Worm (Caenorhabditis elegans) whole organism, mixed stage, embryonic: Measurements from ENCODE around the gene lys-1.

Experiments used
- M03D4.4 ChIP-seq: sonication (generic microtip); optimal IDR thresholded peaks from 2 replicates; lab custom pipeline; 2017; ENCODE audit warnings: mild to moderate bottlenecking, missing genetic modification characterization, missing compliant biosample characterization
- bed-3 ChIP-seq: fragments of 200-800 bp; sonication (Bioruptor generic); optimal IDR thresholded peaks from 3 replicates; lab custom pipeline; 2018; ENCODE audit warnings: mild to moderate bottlenecking, missing genetic modification characterization, moderate library complexity, missing compliant biosample characterization
- blmp-1 ChIP-seq: fragments of 150-350 bp; optimal IDR thresholded peaks from 2 replicates; lab custom pipeline; 2014; ENCODE audit warnings: missing biosample characterization, missing genetic modification characterization
- ceh-39 ChIP-seq: fragments of 150-350 bp; optimal IDR thresholded peaks from 2 replicates; lab custom pipeline; 2014; ENCODE audit warnings: missing biosample characterization, missing genetic modification characterization
- ceh-43 ChIP-seq: fragments of 200-800 bp; sonication (Bioruptor generic); optimal IDR thresholded peaks from 2 replicates; lab custom pipeline; 2018; ENCODE audit warnings: mild to moderate bottlenecking, missing genetic modification characterization, moderate library complexity, missing compliant biosample characterization
- ceh-83 ChIP-seq: fragments of 200-800 bp; sonication (Bioruptor generic); optimal IDR thresholded peaks from 2 replicates; lab custom pipeline; 2018; ENCODE audit warnings: mild to moderate bottlenecking, missing genetic modification characterization, missing compliant biosample characterization
- ces-1 ChIP-seq: fragments of 150-350 bp; optimal IDR thresholded peaks from 2 replicates; lab custom pipeline; 2014; ENCODE audit warnings: missing biosample characterization, missing genetic modification reagents, missing genetic modification characterization
- drap-1 ChIP-seq: fragments of 200-800 bp; sonication (Bioruptor generic); optimal IDR thresholded peaks from 3 replicates; lab custom pipeline; 2018; ENCODE audit warnings: mild to moderate bottlenecking, missing genetic modification characterization, missing compliant biosample characterization
- elt-1 ChIP-seq: sonication (generic microtip); optimal IDR thresholded peaks from 2 replicates; lab custom pipeline; 2017; ENCODE audit warnings: missing genetic modification characterization, mild to moderate bottlenecking, missing compliant biosample characterization, antibody characterized with exemption, moderate library complexity, borderline replicate concordance; ENCODE audit not compliant: insufficient read depth
- elt-3 ChIP-seq: fragments of 150-350 bp; optimal IDR thresholded peaks from 2 replicates; lab custom pipeline; 2014; ENCODE audit warnings: missing biosample characterization, missing genetic modification characterization
- flh-1 ChIP-seq: fragments of 200-800 bp; sonication (Bioruptor generic); optimal IDR thresholded peaks from 2 replicates; lab custom pipeline; 2018; ENCODE audit warnings: mild to moderate bottlenecking, missing genetic modification characterization, moderate library complexity, missing compliant biosample characterization
- ham-2 ChIP-seq: fragments of 200-800 bp; sonication (Bioruptor generic); optimal IDR thresholded peaks from 2 replicates; lab custom pipeline; 2018; ENCODE audit warnings: mild to moderate bottlenecking, missing genetic modification characterization, missing compliant biosample characterization
- hlh-1 ChIP-seq: fragments of 150-350 bp; optimal IDR thresholded peaks from 2 replicates; lab custom pipeline; 2014; ENCODE audit warnings: missing biosample characterization, missing genetic modification reagents, missing genetic modification characterization
- lin-13 ChIP-seq: fragments of 150-350 bp; optimal IDR thresholded peaks from 2 replicates; lab custom pipeline; 2014; ENCODE audit warnings: missing biosample characterization, missing genetic modification characterization
- lin-32 ChIP-seq: fragments of 200-800 bp; sonication (Bioruptor generic); optimal IDR thresholded peaks from 2 replicates; lab custom pipeline; 2018; ENCODE audit warnings: mild to moderate bottlenecking, missing genetic modification characterization, missing compliant biosample characterization
- mab-5 ChIP-seq: fragments of 150-350 bp; optimal IDR thresholded peaks from 2 replicates; lab custom pipeline; 2014; ENCODE audit warnings: missing biosample characterization, missing genetic modification characterization
- mep-1 ChIP-seq: fragments of 150-350 bp; optimal IDR thresholded peaks from 2 replicates; lab custom pipeline; 2017; ENCODE audit warnings: missing biosample characterization, missing genetic modification reagents, missing genetic modification characterization, inconsistent platforms
- mls-2 ChIP-seq: sonication (generic microtip); optimal IDR thresholded peaks from 2 replicates; lab custom pipeline; 2016; ENCODE audit warnings: mild to moderate bottlenecking, missing genetic modification characterization, moderate library complexity, missing compliant biosample characterization
- nhr-12 ChIP-seq: fragments of 150-350 bp; optimal IDR thresholded peaks from 2 replicates; lab custom pipeline; 2014; ENCODE audit warnings: missing biosample characterization, missing genetic modification characterization
- nhr-2 ChIP-seq: fragments of 150-350 bp; optimal IDR thresholded peaks from 2 replicates; lab custom pipeline; 2014; ENCODE audit warnings: missing biosample characterization, missing genetic modification characterization
- nhr-237 ChIP-seq: fragments of 150-350 bp; optimal IDR thresholded peaks from 2 replicates; lab custom pipeline; 2014; ENCODE audit warnings: missing biosample characterization, missing genetic modification characterization
- nhr-28 ChIP-seq: fragments of 150-350 bp; optimal IDR thresholded peaks from 2 replicates; lab custom pipeline; 2014; ENCODE audit warnings: missing biosample characterization, missing genetic modification characterization
- nhr-76 ChIP-seq: sonication (generic microtip); optimal IDR thresholded peaks from 2 replicates; lab custom pipeline; 2017; ENCODE audit warnings: missing biosample characterization, missing genetic modification characterization
- pha-4 ChIP-seq: fragments of 150-350 bp; optimal IDR thresholded peaks from 2 replicates; lab custom pipeline; 2018; ENCODE audit warnings: missing biosample characterization, missing genetic modification reagents, missing genetic modification characterization
- snpc-4 ChIP-seq: fragments of 150-350 bp; optimal IDR thresholded peaks from 2 replicates; lab custom pipeline; 2014; ENCODE audit warnings: missing biosample characterization, missing genetic modification characterization
- sptf-1 ChIP-seq: sonication (generic microtip); optimal IDR thresholded peaks from 2 replicates; lab custom pipeline; 2017; ENCODE audit warnings: mild to moderate bottlenecking, missing genetic modification characterization, moderate library complexity, missing compliant biosample characterization
- tbx-8 ChIP-seq: fragments of 200-800 bp; sonication (Bioruptor generic); optimal IDR thresholded peaks from 2 replicates; lab custom pipeline; 2018; ENCODE audit warnings: mild to moderate bottlenecking, missing genetic modification characterization, moderate library complexity, missing compliant biosample characterization
- unc-120 ChIP-seq: sonication (generic microtip); optimal IDR thresholded peaks from 2 replicates; lab custom pipeline; 2017; ENCODE audit warnings: missing genetic modification characterization, missing compliant biosample characterization; ENCODE audit not compliant: poor library complexity, severe bottlenecking
- unc-39 ChIP-seq: fragments of 150-350 bp; optimal IDR thresholded peaks from 2 replicates; lab custom pipeline; 2014; ENCODE audit warnings: missing biosample characterization, missing genetic modification characterization
- unc-62 ChIP-seq: fragments of 150-350 bp; optimal IDR thresholded peaks from 2 replicates; lab custom pipeline; 2014; ENCODE audit warnings: missing biosample characterization, missing genetic modification reagents, missing genetic modification characterization
- zip-8 ChIP-seq: fragments of 150-350 bp; optimal IDR thresholded peaks from 2 replicates; lab custom pipeline; 2014; ENCODE audit warnings: missing biosample characterization, missing genetic modification characterization
- ztf-11 ChIP-seq: fragments of 150-350 bp; optimal IDR thresholded peaks from 2 replicates; lab custom pipeline; 2014; ENCODE audit warnings: missing biosample characterization, missing genetic modification characterization

lys-1 gene

DNA sequence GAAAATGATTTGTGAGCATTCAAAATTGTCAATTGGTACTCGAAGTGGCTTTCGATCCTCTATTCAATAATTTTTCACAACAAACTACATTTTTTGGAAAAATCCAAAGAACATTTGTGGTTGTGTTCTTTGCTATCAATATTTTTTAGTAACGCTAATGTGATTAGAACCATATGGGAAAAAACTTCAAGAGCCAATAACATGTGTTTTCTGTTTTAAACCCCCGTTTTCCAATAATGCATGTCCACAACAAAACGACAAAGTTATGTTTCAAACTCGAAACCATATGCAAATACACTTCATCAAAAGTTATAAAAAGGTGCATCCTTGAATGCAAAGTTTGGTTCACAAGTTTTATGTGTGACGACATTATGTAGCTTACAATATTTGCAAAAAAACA lies 8.1 kb downstream of the lys-1 start:
- TF ChIP-seq elt-1 (no peak), nhr-28 (tag; lab: Kevin White, UChicago) (no peak), zip-8 (no peak), nhr-237 (no peak), ceh-39 (tag; lab: Kevin White, UChicago) (no peak), lin-32 (GFP tag; lab: Kevin White, UChicago) (no peak), flh-1 (GFP tag; lab: Kevin White, UChicago) (no peak), unc-62 (GFP tag; lab: Kevin White, UChicago) (no peak), sptf-1 (tag; lab: Kevin White, UChicago) (no peak), snpc-4 (no peak), ces-1 (GFP tag; lab: Kevin White, UChicago) (no peak), nhr-2 (tag; lab: Kevin White, UChicago) (no peak), hlh-1 (tag; lab: Kevin White, UChicago) (no peak), elt-3 (tag; lab: Kevin White, UChicago) (no peak), ham-2 (GFP tag; lab: Kevin White, UChicago) (no peak), ceh-83 (GFP tag; lab: Kevin White, UChicago) (no peak), pha-4 (tag; lab: Kevin White, UChicago) (no peak)
- TF ChIP-seq, all 35 proteins: peak for 0

DNA sequence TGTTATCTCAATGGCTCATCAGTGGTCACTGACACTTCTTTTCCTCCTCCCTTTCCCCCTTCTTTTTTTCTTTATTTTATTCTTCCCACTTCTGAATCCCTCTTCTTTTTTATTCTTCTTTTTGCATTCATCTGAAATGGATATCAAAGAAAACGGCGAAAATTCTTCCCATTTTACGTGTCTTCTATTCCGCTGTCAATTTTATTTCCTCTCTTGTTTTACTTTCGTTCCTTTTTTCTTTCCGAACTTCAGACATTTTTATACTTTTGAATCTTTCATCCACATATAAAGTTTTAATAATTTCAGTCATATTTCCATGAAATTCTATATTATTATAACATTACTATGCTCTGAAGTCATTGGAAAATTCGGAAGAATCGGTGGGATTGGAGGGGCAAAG lies 9.6 kb downstream of the lys-1 start, which contains the start of gene B0024.3:
B0024.3 (plus strand) TSS at position 301 of the 400 bp plus-strand sequence.
- TF ChIP-seq mab-5 (tag; lab: Kevin White, UChicago) (no peak), nhr-2 (tag; lab: Kevin White, UChicago) (no peak), nhr-237 (no peak), ceh-39 (tag; lab: Kevin White, UChicago) (no peak), M03D4.4 (tag; lab: Kevin White, UChicago) (no peak), drap-1 (no peak), blmp-1 (tag; lab: Kevin White, UChicago) (no peak), mls-2 (tag; lab: Kevin White, UChicago) (no peak), mep-1 (no peak), unc-39 (tag; lab: Kevin White, UChicago) (no peak), bed-3 (GFP tag; lab: Kevin White, UChicago) (no peak), sptf-1 (tag; lab: Kevin White, UChicago) (no peak), elt-3 (tag; lab: Kevin White, UChicago) (no peak), nhr-28 (tag; lab: Kevin White, UChicago) (no peak), lin-32 (GFP tag; lab: Kevin White, UChicago) (no peak), ceh-83 (GFP tag; lab: Kevin White, UChicago) (no peak), ztf-11 (tag; lab: Kevin White, UChicago) (no peak), ham-2 (GFP tag; lab: Kevin White, UChicago) (no peak), ceh-43 (GFP tag; lab: Kevin White, UChicago) (no peak)

DNA sequence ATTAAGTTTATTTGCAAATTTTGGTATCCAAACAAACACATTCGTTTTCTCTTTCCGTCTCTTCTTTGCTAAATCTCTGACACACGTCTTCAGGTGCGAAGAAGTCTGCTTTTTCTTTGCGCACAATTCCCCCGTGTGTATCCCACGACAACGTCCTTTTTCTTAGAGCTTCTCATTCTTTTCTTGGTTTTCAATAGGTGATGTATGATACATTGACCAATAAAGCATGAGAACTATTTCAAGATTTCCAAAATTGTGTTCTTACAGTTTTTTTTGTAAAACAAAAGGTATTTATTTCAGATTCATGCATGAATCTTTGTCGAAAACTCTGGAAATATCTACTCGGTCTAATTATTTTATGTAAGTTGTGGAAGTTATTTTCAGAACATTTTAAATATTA lies 12.0 kb downstream of the lys-1 start, which contains the start of gene B0024.15:
B0024.15 (plus strand) TSS at position 301 of the 400 bp plus-strand sequence.
- TF ChIP-seq mep-1 (no peak), elt-1 (no peak)

DNA sequence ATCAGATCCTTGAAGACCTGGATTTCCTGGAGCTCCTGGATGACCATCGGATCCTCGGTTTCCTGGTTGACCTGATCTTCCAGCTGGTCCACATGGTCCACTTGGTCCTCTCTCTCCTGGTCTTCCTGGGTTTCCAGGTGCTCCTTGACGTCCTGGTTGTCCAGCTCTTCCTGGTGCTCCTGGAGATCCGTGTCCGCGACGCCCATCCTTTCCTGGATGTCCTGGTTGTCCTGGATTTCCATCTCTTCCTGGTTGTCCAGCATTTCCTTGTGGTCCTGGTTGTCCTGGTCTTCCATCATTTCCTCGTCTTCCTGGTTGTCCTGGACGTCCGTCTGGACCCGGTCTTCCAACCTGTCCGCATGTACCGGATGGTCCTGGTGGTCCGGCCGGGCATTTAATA lies 14.1 kb downstream of the lys-1 start:
- TF ChIP-seq ceh-43 (GFP tag; lab: Kevin White, UChicago) (no peak), drap-1 (no peak), nhr-12 (tag; lab: Kevin White, UChicago) (no peak)

DNA sequence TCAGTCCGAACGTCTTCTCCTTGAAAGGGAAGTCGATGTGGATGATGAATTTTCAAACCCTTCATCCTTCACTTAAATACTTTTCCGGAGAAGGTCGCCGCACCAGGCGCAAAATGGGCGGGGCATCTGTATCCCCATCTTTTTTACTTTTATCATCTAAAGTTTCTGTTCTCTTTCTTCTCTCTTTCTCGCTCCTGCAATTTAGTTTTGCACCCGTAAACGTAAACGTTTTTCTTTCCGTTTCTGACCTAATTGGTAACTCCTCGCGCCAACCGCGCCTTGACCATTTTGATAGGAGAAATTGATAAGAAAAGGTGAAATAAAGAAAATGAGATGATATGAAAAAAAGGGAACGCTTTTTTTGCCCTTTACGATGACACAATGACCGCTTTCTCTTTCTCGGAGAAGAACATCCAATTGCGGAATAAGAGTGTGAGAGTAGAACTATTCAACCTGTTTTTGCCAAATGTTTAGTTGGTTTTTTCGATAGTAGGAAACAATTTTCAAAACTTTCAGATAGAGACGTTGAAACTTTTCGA lies 15.2 kb downstream of the lys-1 start, which contains the start of gene col-149:
col-149 (minus strand) TSS at position 51 of the 539 bp plus-strand sequence.
- TF ChIP-seq elt-3 (tag; lab: Kevin White, UChicago) = no peak
- TF ChIP-seq, all 35 proteins: peak for 0

DNA sequence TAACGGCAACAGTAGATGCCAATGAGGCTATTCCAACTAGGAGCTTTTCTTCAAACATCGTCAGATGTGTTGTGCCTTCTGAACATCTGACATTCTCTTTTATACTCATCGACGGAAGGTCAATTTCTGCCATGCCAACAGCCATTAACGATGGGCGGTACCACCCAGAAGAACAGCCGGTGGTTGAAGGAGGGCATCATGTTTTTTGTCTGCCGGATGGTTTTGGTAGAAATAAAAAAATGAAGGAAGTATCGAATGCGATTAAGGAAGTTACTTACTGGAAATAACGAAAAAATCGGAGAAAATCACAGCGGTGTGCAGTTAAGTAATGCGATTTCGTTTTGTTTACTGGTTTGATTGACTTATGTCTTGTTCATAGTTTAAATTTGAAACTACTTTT lies 16.8 kb downstream of the lys-1 start, which contains the start of gene col-150:
col-150 (minus strand) TSS at position 101 of the 400 bp plus-strand sequence.
- TF ChIP-seq sptf-1 (tag; lab: Kevin White, UChicago) (no peak), tbx-8 (GFP tag; lab: Kevin White, UChicago) (no peak), blmp-1 (tag; lab: Kevin White, UChicago) (no peak), mab-5 (tag; lab: Kevin White, UChicago) (no peak), unc-39 (tag; lab: Kevin White, UChicago) (no peak), nhr-28 (tag; lab: Kevin White, UChicago) (no peak), nhr-76 (tag; lab: Kevin White, UChicago) (no peak), lin-32 (GFP tag; lab: Kevin White, UChicago) (no peak), ceh-83 (GFP tag; lab: Kevin White, UChicago) (no peak), unc-120 (tag; lab: Kevin White, UChicago) (no peak), ceh-39 (tag; lab: Kevin White, UChicago) (no peak), lin-13 (no peak), mep-1 (no peak)
